Worm (Caenorhabditis elegans) whole organism, L2 larva: ENCODE data around the gene bath-33.
"Not testable (repeated sequence)": the region's sequence is repeated elsewhere in the genome, so short reads cannot be mapped to it uniquely, and the experiment has no call there.

ENCODE experiments used
- dmd-4 ChIP-seq: sonication (generic microtip); optimal IDR thresholded peaks from 2 replicates; lab custom pipeline; 2017; ENCODE audit warnings: missing biosample characterization, missing genetic modification characterization
- egl-27 ChIP-seq: sonication (generic microtip); optimal IDR thresholded peaks from 3 replicates; lab custom pipeline; 2017; ENCODE audit warnings: missing biosample characterization, missing genetic modification reagents, missing genetic modification characterization
- lin-39 ChIP-seq: fragments of 150-350 bp; optimal IDR thresholded peaks from 2 replicates; lab custom pipeline; 2014; ENCODE audit warnings: missing biosample characterization, missing genetic modification reagents, missing genetic modification characterization
- nhr-11 ChIP-seq: fragments of 150-350 bp; optimal IDR thresholded peaks from 2 replicates; lab custom pipeline; 2014; ENCODE audit warnings: missing biosample characterization, missing genetic modification characterization
- nhr-12 ChIP-seq: fragments of 150-350 bp; optimal IDR thresholded peaks from 2 replicates; lab custom pipeline; 2014; ENCODE audit warnings: missing biosample characterization, missing genetic modification characterization
- nhr-129 ChIP-seq: fragments of 150-350 bp; optimal IDR thresholded peaks from 2 replicates; lab custom pipeline; 2014; ENCODE audit warnings: missing biosample characterization, missing genetic modification characterization
- snpc-4 ChIP-seq: fragments of 150-350 bp; optimal IDR thresholded peaks from 2 replicates; lab custom pipeline; 2014; ENCODE audit warnings: missing biosample characterization, missing genetic modification characterization
- unc-62 ChIP-seq: fragments of 150-350 bp; optimal IDR thresholded peaks from 2 replicates; lab custom pipeline; 2014; ENCODE audit warnings: missing biosample characterization, missing genetic modification reagents, missing genetic modification characterization
- ztf-11 ChIP-seq: sonication (generic microtip); optimal IDR thresholded peaks from 2 replicates; lab custom pipeline; 2017; ENCODE audit warnings: missing biosample characterization, missing genetic modification characterization

DNA sequence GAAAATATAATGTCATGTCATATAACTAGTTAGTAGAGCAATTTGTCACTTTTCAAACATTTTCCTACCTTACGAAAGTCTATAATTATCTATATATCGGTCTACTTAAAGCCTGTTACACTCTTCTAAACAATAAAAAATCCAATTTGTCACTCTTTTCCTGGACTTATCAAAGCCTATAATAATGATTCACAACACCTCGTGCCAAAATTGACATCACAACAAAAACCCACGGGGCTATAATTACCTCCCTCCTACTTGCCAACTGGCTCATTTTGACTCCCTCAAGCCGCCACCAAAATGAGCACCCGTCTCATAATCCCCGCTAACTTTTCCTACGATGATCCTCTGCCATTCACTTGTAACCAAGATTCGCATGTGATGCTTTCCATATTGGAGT is 30.4 kb upstream of the bath-33 start, which contains the start of gene srg-20:
- not testable (repeated sequence) for TF ChIP-seq ztf-11 (tag; lab: Kevin White, UChicago); nhr-12 (tag; lab: Kevin White, UChicago); nhr-129 (tag; lab: Kevin White, UChicago); snpc-4 (tag; lab: Kevin White, UChicago); unc-62 (GFP tag; lab: Kevin White, UChicago); egl-27 (tag; lab: Kevin White, UChicago); dmd-4; lin-39 (tag; lab: Kevin White, UChicago); nhr-11 (tag; lab: Kevin White, UChicago)
